Worm (Caenorhabditis elegans) whole organism, late embryonic: Measurements from ENCODE around the gene srg-66.

Source experiments
- ceh-30 ChIP-seq: fragments of 150-350 bp; optimal IDR thresholded peaks from 2 replicates; lab custom pipeline; 2014; ENCODE audit warnings: missing biosample characterization, missing genetic modification characterization
- elt-4 ChIP-seq: sonication (generic microtip); optimal IDR thresholded peaks from 2 replicates; lab custom pipeline; 2016; ENCODE audit warnings: missing genetic modification characterization, missing compliant biosample characterization
- mec-3 ChIP-seq: sonication (generic microtip); optimal IDR thresholded peaks from 2 replicates; lab custom pipeline; 2016; ENCODE audit warnings: borderline replicate concordance, missing genetic modification characterization, missing compliant biosample characterization
- pag-3 ChIP-seq: sonication (generic microtip); optimal IDR thresholded peaks from 2 replicates; lab custom pipeline; 2016; ENCODE audit warnings: missing compliant biosample characterization, missing genetic modification characterization, borderline replicate concordance
- unc-55 ChIP-seq: sonication (generic microtip); optimal IDR thresholded peaks from 2 replicates; lab custom pipeline; 2017; ENCODE audit warnings: missing biosample characterization, missing genetic modification reagents, missing genetic modification characterization

DNA sequence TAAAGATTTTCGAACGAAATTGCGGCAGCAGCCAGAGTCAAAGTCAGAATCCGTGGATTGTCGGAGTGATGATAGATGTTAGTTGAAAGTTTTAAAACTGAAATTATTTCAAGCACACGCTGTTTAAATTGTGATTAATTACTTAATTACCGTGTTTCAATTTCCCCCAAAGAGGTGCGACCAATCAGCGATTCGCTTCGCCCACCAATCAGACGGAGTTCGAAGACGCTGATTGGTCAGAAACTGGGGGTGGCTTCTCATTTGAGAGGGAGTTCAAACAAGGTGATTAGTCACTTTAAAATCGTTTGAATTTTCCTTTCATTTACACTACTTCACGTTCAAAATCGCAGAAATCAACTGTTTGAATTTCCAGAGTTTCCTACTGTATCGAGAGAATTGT is 17.3 kb upstream of the srg-66 start:
- TF ChIP-seq unc-55 = no peak
- TF ChIP-seq elt-4 = no peak
- TF ChIP-seq mec-3 = no peak
- TF ChIP-seq ceh-30 (tag; lab: Kevin White, UChicago) = no peak
- no peak for TF ChIP-seq pag-3 (tag; lab: Kevin White, UChicago)
